Fruit fly (Drosophila melanogaster): ENCODE results near the gene CG9121.

dm6 chr2L:5004677-5005463 is 46.0 kb downstream of the CG9121 start:
- TF ChIP-seq CG8478 (optimal IDR thresholded peaks at IDR 0.05) (no peak), CTCF (optimal IDR thresholded peaks at IDR 0.05) (no peak)
